Fruit fly (Drosophila melanogaster) whole organism, wandering third instar larva: ENCODE measurements around the gene bun.

ENCODE experiments used
- CG32264 ChIP-seq: fragments of 200-800 bp; sonication (Bioruptor generic); optimal IDR thresholded peaks from 2 replicates; lab custom pipeline; 2016; ENCODE audit warnings: missing biosample characterization, missing genetic modification characterization
- Dfd ChIP-seq: fragments of >200 bp; optimal IDR thresholded peaks from 2 replicates; lab custom pipeline; 2017; ENCODE audit warnings: missing biosample characterization, missing genetic modification characterization
- Hr78 ChIP-seq: fragments of >200 bp; optimal IDR thresholded peaks from 2 replicates; lab custom pipeline; 2017; ENCODE audit warnings: missing biosample characterization, missing genetic modification characterization
- N ChIP-seq: fragments of >200 bp; optimal IDR thresholded peaks from 2 replicates; lab custom pipeline; 2018; ENCODE audit warnings: missing biosample characterization, missing external identifiers, missing genetic modification characterization
- h ChIP-seq: fragments of 200-800 bp; sonication (Bioruptor generic); optimal IDR thresholded peaks from 3 replicates; lab custom pipeline; 2016; ENCODE audit warnings: missing biosample characterization, mild to moderate bottlenecking, missing genetic modification characterization
- sv ChIP-seq: fragments of 200-800 bp; sonication (Bioruptor generic); optimal IDR thresholded peaks from 3 replicates; lab custom pipeline; 2016; ENCODE audit warnings: missing biosample characterization, missing genetic modification characterization

DNA sequence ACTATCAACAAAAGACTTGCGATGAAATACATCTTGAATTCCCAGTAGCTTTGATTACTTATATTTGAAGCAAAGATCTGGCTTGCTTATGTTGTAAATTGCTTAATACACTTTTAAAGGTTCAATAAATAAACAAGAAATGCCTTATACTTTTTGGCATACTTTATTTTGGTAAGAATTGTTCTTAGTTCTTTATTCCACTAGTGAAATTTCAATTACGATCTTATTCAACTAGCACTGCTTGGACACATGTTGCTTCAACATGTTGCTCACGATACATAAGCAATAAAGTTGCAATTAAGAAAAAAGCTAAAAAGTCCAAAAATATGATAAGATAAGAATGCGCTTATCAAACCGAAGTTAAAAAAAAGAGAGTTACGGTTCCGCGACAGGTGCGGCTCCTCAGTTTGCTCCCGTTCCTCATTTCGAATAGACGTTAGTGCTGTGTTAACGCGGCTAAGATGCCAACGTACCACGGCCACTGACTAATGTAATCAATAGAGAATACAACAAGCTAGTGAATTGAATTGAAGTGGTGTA, 98.3 kb downstream of the bun start, which contains the start of the genes CG5421 and Oatp33Eb:
- TF ChIP-seq Hr78 (no peak), CG32264 (GFP tag; lab: Kevin White, UChicago) (no peak), h (no peak), N (GFP tag; lab: Kevin White, UChicago) (no peak), sv (no peak), Dfd (GFP tag; lab: Kevin White, UChicago) (no peak)
